Fruit fly (Drosophila melanogaster): ENCODE measurements around the gene CG31974.

The CG31974 gene

DNA sequence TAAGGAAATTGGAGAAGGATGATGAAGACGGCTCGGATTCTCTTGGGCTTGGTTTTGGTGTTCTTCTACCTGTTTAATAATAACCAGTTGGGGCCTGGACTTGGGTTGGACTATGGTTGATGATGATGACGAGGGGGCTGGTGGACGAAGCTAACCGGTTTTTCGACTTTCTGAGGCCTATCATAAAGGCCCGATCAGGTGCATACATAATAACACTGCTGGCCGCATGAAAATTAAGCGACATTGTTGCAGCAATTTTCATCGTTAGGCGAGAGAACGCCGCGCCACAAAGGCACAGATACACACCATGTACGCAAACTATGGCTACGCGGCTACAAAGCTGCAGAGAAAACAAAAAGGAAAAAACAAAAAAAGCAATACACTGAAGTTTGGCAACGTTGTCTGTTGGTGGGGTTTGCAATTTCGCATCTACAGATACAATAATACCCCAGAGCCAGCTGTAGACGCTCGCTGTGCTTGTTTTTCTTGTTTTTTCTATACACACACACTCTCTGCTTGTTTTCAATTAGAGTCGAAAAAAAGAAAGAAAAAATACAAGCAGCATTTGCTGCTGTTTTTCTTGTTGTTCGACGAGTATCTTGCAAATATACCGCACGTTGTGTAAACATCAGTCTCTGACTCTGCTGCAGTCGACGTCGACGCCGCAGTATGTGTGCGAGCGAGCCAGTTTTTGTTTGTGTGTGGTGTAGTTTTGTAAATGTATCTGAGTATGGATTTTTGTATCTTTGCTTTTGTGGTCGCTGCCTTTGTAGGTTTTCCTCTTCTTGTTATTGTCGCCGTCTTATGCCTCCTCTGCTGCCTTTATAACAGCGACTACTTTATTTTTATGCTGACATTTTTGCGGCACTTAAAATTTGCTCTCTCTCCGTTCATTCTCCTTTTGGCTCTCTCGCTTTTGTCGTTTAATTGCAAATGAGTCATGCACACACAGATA is 23.5 kb upstream of the CG31974 start (continued):
- TF ChIP-seq Sox14 (GFP tag; optimal IDR thresholded peaks at IDR 0.05): peak; percentile 84
- TF ChIP-seq spab (GFP tag; optimal IDR thresholded peaks at IDR 0.05): peak; percentile 95
- TF ChIP-seq CG31627 (GFP tag; optimal IDR thresholded peaks at IDR 0.05): no peak
- TF ChIP-seq CG6808 (GFP tag; optimal IDR thresholded peaks at IDR 0.05): peak; percentile 98
- peak; percentile 88 for TF ChIP-seq CG3032 (tag; optimal IDR thresholded peaks at IDR 0.05)
- TF ChIP-seq Hr4 (GFP tag; optimal IDR thresholded peaks at IDR 0.05): peak; percentile 80
- TF ChIP-seq Lpt (GFP tag; optimal IDR thresholded peaks at IDR 0.05): peak; percentile 99
- TF ChIP-seq pdm3 (GFP tag; optimal IDR thresholded peaks at IDR 0.05): peak; percentile 81
- peak; percentile 50 for TF ChIP-seq CG4318 (GFP tag; optimal IDR thresholded peaks at IDR 0.05)
- TF ChIP-seq Hr38 (GFP tag; optimal IDR thresholded peaks at IDR 0.05): peak; percentile 88

DNA sequence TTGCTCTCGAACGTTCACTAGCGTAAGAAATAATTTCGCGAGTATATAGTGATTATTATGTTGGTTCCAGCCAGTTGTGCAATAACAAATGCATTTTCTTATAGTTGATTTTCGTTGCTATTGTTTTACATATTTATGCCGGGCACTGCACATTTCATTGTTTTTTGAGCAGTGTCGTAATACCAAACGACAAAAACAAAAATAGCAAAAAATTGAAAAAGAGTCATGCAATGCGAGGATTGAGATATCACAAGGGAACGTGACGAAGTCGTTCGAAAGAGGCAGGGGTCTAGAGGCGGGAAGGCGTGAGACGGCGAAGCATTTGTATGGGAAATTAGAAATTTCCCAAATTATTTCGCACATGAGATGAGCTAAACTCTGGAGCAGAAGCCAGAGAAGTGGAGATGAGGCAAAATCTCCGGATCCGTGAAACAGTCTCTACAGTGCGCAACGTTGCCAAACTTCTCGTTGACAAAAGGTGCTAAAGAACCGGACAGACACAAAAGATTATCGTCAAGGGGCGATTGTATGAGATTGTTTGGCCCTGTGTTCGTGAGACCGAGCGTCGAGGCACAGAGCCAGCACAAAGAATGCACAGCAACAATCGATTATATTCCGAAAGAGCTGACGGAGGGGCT is 22.5 kb upstream of the CG31974 start:
- TF ChIP-seq fkh (GFP tag; optimal IDR thresholded peaks at IDR 0.05) (no peak), Met (GFP tag; optimal IDR thresholded peaks at IDR 0.05) (peak; percentile 12), CG3919 (GFP tag; optimal IDR thresholded peaks at IDR 0.05) (no peak), Sox14 (GFP tag; optimal IDR thresholded peaks at IDR 0.05) (peak; percentile 44), svp (GFP tag) (peak; percentile 86), CG6854 (GFP tag; optimal IDR thresholded peaks at IDR 0.05) (peak; percentile 16), CG16779 (tag; optimal IDR thresholded peaks at IDR 0.05) (no peak), Eip75B (GFP tag; optimal IDR thresholded peaks at IDR 0.05) (no peak), Eip93F (GFP tag; optimal IDR thresholded peaks at IDR 0.05) (no peak), vri (GFP tag; optimal IDR thresholded peaks at IDR 0.05) (peak; percentile 47)

DNA sequence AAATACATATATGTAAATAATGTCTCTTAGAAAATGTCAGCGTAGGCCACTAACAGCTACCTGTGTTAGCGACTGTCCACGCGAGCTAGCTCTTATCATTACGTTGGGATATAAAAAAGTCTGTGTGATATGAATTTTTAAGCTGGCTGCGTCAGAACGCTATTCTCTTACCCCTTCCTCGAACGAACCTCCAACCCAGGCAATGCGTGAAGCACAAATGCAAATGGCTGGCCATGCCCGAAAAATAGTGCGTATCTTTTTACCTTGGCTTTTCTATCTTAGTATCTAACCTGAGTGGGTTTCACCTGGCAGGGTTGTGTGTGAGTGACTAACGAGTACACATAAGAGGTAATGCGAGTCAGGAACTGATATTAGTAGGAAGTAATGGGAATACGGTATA is 20.3 kb upstream of the CG31974 start:
- TF ChIP-seq fkh (GFP tag; optimal IDR thresholded peaks at IDR 0.05) (peak; percentile 24), Smox (GFP tag; optimal IDR thresholded peaks at IDR 0.05) (no peak), ss (GFP tag; optimal IDR thresholded peaks at IDR 0.05) (no peak), CG3032 (tag; optimal IDR thresholded peaks at IDR 0.05) (no peak), fd85E (GFP tag; optimal IDR thresholded peaks at IDR 0.05) (no peak), salr (GFP tag; optimal IDR thresholded peaks at IDR 0.05) (no peak), acj6 (GFP tag; optimal IDR thresholded peaks at IDR 0.05) (no peak), topi (GFP tag; optimal IDR thresholded peaks at IDR 0.05) (no peak)

DNA sequence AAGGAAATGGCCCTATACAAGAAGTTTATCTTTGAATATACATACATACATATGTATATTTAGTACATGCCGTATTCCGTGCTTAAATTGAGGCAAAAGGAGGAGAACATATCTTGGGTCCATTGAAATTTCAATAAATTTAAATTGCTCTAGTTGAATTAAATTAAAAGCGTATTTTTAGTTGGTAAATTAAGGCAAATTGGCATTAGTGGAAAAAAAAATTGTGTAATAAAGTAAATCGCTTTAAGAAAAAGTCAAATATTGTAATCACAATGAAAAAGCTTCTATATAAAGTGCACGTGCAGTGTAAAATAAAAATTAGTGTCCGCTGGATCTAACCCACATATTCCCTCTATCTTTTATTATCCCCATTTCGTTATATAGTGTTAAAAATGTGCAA is 19.3 kb upstream of the CG31974 start:
- TF ChIP-seq Sox14 (GFP tag; optimal IDR thresholded peaks at IDR 0.05) (no peak), CG10631 (GFP tag; optimal IDR thresholded peaks at IDR 0.05) (peak; percentile 25), Eip78C (GFP tag) (peak; percentile 56)

DNA sequence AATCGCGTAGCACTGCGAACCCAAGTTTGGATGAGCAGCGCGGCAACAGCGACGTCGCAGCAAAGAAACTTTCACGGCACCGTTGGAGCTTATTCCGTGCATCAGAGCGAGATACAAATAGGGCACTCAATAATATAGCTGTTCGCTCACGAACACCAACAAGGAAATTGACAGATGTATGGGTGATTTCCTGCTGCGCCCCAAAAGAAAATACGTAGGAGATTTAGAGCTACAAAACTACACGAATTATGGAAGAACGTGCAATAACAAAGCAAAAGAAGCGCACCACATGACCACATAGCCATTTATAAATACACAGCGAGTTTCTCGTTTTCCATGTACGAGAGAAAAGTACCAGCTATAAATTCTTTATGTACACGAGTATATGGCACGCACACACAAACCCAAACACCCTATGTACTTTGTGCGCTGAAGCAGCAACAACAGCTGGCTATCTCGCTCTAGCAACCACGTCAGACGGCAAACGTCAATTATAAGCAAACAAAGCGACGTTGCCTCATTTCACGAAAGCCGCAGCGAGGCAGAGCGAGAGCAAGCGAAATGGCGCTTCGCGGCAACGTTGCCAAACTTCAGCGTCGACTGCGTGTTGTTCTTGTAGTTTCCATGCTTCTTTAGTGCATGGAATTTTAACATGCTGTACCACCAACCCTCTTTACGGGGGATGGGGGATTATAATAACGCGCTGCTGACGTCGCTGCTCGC is 18.7 kb upstream of the CG31974 start:
- peak; percentile 82 for TF ChIP-seq svp (GFP tag)
- no peak for TF ChIP-seq Hr4 (GFP tag; optimal IDR thresholded peaks at IDR 0.05)
- peak; percentile 12 for TF ChIP-seq topi (GFP tag; optimal IDR thresholded peaks at IDR 0.05)
- TF ChIP-seq CG15336 (GFP tag; IDR thresholded peaks at IDR 0.05): no peak
- peak; percentile 29 for TF ChIP-seq Smox (GFP tag; optimal IDR thresholded peaks at IDR 0.05)
- peak; percentile 35 for TF ChIP-seq Sox14 (GFP tag; optimal IDR thresholded peaks at IDR 0.05)
- peak; percentile 21 for TF ChIP-seq CG10669 (GFP tag; optimal IDR thresholded peaks at IDR 0.05)
- TF ChIP-seq Ets21C (GFP tag; optimal IDR thresholded peaks at IDR 0.05): peak; percentile 37
- TF ChIP-seq CG6163 (GFP tag; IDR thresholded peaks at IDR 0.05): no peak
- peak; percentile 62 for TF ChIP-seq CG6854 (GFP tag; optimal IDR thresholded peaks at IDR 0.05)
- TF ChIP-seq pdm3 (GFP tag; optimal IDR thresholded peaks at IDR 0.05): peak; percentile 20
- no peak for TF ChIP-seq CG11294 (GFP tag; IDR thresholded peaks at IDR 0.05)
- peak; percentile 99 for TF ChIP-seq fkh (GFP tag; optimal IDR thresholded peaks at IDR 0.05)
- peak; percentile 52 for TF ChIP-seq net (GFP tag; optimal IDR thresholded peaks at IDR 0.05)
- peak; percentile 90 for TF ChIP-seq Eip93F (GFP tag; optimal IDR thresholded peaks at IDR 0.05)
- TF ChIP-seq fd85E (GFP tag; optimal IDR thresholded peaks at IDR 0.05): peak; percentile 65
- peak; percentile 46 for TF ChIP-seq CG16779 (tag; optimal IDR thresholded peaks at IDR 0.05)
- peak; percentile 41 for TF ChIP-seq CG6808 (GFP tag; optimal IDR thresholded peaks at IDR 0.05)
- TF ChIP-seq Blimp-1 (GFP tag; optimal IDR thresholded peaks at IDR 0.05): peak; percentile 11
- TF ChIP-seq ss (GFP tag; optimal IDR thresholded peaks at IDR 0.05): peak; percentile 51 to 80
- peak; percentile 5 for TF ChIP-seq CG32006 (GFP tag; optimal IDR thresholded peaks at IDR 0.05)
- TF ChIP-seq fd59A (GFP tag; optimal IDR thresholded peaks at IDR 0.05): no peak
- peak; percentile 49 for TF ChIP-seq CG1621 (tag; optimal IDR thresholded peaks at IDR 0.05)
- peak; percentile 28 for TF ChIP-seq Eip75B (GFP tag; optimal IDR thresholded peaks at IDR 0.05)
- no peak for TF ChIP-seq Hr38 (GFP tag; optimal IDR thresholded peaks at IDR 0.05)
